Fruit fly (Drosophila melanogaster) whole organism, embryonic: ENCODE data around the gene Ythdc1.

Source experiments
- ATbp ChIP-seq: fragments of 200-800 bp; sonication (Bioruptor generic); optimal IDR thresholded peaks from 2 replicates; lab custom pipeline; 2017; ENCODE audit warnings: missing biosample characterization, mild to moderate bottlenecking, missing genetic modification characterization, missing genetic modification reagents
- CG10209 ChIP-seq: fragments of 200-800 bp; sonication (Bioruptor generic); optimal IDR thresholded peaks from 3 replicates; lab custom pipeline; 2017; ENCODE audit warnings: missing biosample characterization, mild to moderate bottlenecking, missing genetic modification characterization, missing genetic modification reagents
- CG1024 ChIP-seq: fragments of 200-800 bp; sonication (Bioruptor generic); IDR thresholded peaks from 2 replicates; pipeline ENCODE4 v1.3.6; 2022; ENCODE audit warnings: missing biosample characterization, missing genetic modification characterization
- CG10366 ChIP-seq: fragments of 200-800 bp; sonication (Bioruptor generic); IDR thresholded peaks from 2 replicates; pipeline ENCODE4 v1.3.6; 2022; ENCODE audit warnings: missing biosample characterization, missing genetic modification characterization
- CG10543 ChIP-seq: fragments of 200-800 bp; sonication (Bioruptor generic); optimal IDR thresholded peaks from 3 replicates; lab custom pipeline; 2017; ENCODE audit warnings: missing biosample characterization, mild to moderate bottlenecking, missing genetic modification characterization, moderate library complexity
- CG11398 ChIP-seq: fragments of 200-800 bp; sonication (Bioruptor generic); optimal IDR thresholded peaks from 2 replicates; lab custom pipeline; 2016; ENCODE audit warnings: missing biosample characterization, missing genetic modification characterization
- CG12942 ChIP-seq: fragments of 200-800 bp; sonication (Bioruptor generic); optimal IDR thresholded peaks from 3 replicates; lab custom pipeline; 2016; ENCODE audit warnings: missing biosample characterization, missing genetic modification characterization
- CG15696 ChIP-seq: fragments of 200-800 bp; sonication (Bioruptor generic); optimal IDR thresholded peaks from 2 replicates; lab custom pipeline; 2019; ENCODE audit warnings: missing biosample characterization, mild to moderate bottlenecking, missing genetic modification characterization, moderate library complexity
- CG16863 ChIP-seq: fragments of 200-800 bp; sonication (Bioruptor generic); optimal IDR thresholded peaks from 3 replicates; lab custom pipeline; 2016; ENCODE audit warnings: missing biosample characterization, missing genetic modification characterization
- CG17328 ChIP-seq: fragments of 200-800 bp; sonication (Bioruptor generic); IDR thresholded peaks from 2 replicates; pipeline ENCODE4 v1.3.6; 2022; ENCODE audit warnings: missing biosample characterization, missing genetic modification characterization
- CG17361 ChIP-seq: fragments of 200-800 bp; sonication (Bioruptor generic); IDR thresholded peaks from 3 replicates; pipeline ENCODE4 v1.3.6; 2022; ENCODE audit warnings: missing biosample characterization, missing genetic modification characterization
- CG17912 ChIP-seq: fragments of 200-800 bp; sonication (Bioruptor generic); optimal IDR thresholded peaks from 2 replicates; lab custom pipeline; 2018; ENCODE audit warnings: missing biosample characterization, mild to moderate bottlenecking, missing genetic modification characterization
- CG2199 ChIP-seq: fragments of 200-800 bp; sonication (Bioruptor generic); IDR thresholded peaks from 3 replicates; pipeline ENCODE4 v1.3.6; 2022; ENCODE audit warnings: missing biosample characterization, missing genetic modification characterization
- CG31224 ChIP-seq: fragments of 200-800 bp; sonication (Bioruptor generic); IDR thresholded peaks from 2 replicates; pipeline ENCODE4 v1.3.6; 2022; ENCODE audit warnings: missing biosample characterization, missing genetic modification characterization
- CG32767 ChIP-seq: fragments of 200-800 bp; sonication (Bioruptor generic); IDR thresholded peaks from 2 replicates; pipeline ENCODE4 v1.3.6; 2022; ENCODE audit warnings: missing biosample characterization, missing genetic modification characterization
- CG3407 ChIP-seq: fragments of 200-800 bp; sonication (Bioruptor generic); optimal IDR thresholded peaks from 2 replicates; lab custom pipeline; 2018; ENCODE audit warnings: missing biosample characterization, mild to moderate bottlenecking, missing genetic modification characterization
- CG3995 ChIP-seq: fragments of 200-800 bp; sonication (Bioruptor generic); optimal IDR thresholded peaks from 3 replicates; lab custom pipeline; 2016; ENCODE audit warnings: missing biosample characterization, missing genetic modification characterization
- CG4424 ChIP-seq: fragments of 200-800 bp; sonication (Bioruptor generic); optimal IDR thresholded peaks from 3 replicates; lab custom pipeline; 2016; ENCODE audit warnings: missing biosample characterization, missing genetic modification characterization
- CG5180 ChIP-seq: fragments of 200-800 bp; sonication (Bioruptor generic); optimal IDR thresholded peaks from 3 replicates; lab custom pipeline; 2017; ENCODE audit warnings: missing biosample characterization, missing genetic modification characterization, mild to moderate bottlenecking, moderate library complexity, missing genetic modification reagents
- CG6791 ChIP-seq: fragments of 200-800 bp; sonication (Bioruptor generic); IDR thresholded peaks from 3 replicates; pipeline ENCODE4 v1.3.6; 2022; ENCODE audit warnings: missing biosample characterization, missing genetic modification characterization; ENCODE audit not compliant: partially characterized antibody
- CG7963 ChIP-seq: fragments of 200-800 bp; sonication (Bioruptor generic); IDR thresholded peaks from 3 replicates; pipeline ENCODE4 v1.3.6; 2022; ENCODE audit warnings: missing biosample characterization, missing genetic modification characterization; ENCODE audit not compliant: partially characterized antibody
- CG8290 ChIP-seq, 3 experiments: fragments of 200-800 bp; sonication (Bioruptor generic); optimal IDR thresholded peaks; 2 replicates each; lab custom pipeline; 2016 to 2019; ENCODE audit warnings: missing biosample characterization in 3 of 3, missing genetic modification characterization in 3 of 3, mild to moderate bottlenecking in 2 of 3, moderate library complexity in 1 of 3
- CG9727 ChIP-seq: fragments of 200-800 bp; sonication (Bioruptor generic); optimal IDR thresholded peaks from 3 replicates; lab custom pipeline; 2017; ENCODE audit warnings: missing biosample characterization, mild to moderate bottlenecking, missing genetic modification characterization
- CG9932 ChIP-seq: fragments of 200-800 bp; sonication (Bioruptor generic); IDR thresholded peaks from 2 replicates; pipeline ENCODE4 v1.3.6; 2022; ENCODE audit warnings: missing biosample characterization, missing genetic modification characterization
- Dfd ChIP-seq, 2 experiments: fragments of >200 bp; optimal IDR thresholded peaks; 2 replicates each; lab custom pipeline; 2017; ENCODE audit warnings: missing biosample characterization in 2 of 2, missing genetic modification characterization in 2 of 2
- GATAe ChIP-seq: fragments of 200-800 bp; sonication (Bioruptor generic); conservative IDR thresholded peaks from 2 replicates; pipeline ENCODE4 v1.3.6; 2022; ENCODE audit warnings: missing biosample characterization, missing genetic modification characterization
- HLHmδ ChIP-seq: fragments of 200-800 bp; sonication (Bioruptor generic); optimal IDR thresholded peaks from 2 replicates; lab custom pipeline; 2018; ENCODE audit warnings: missing biosample characterization, mild to moderate bottlenecking, missing genetic modification characterization, moderate library complexity
- Hr3 ChIP-seq: fragments of 200-800 bp; sonication (Bioruptor generic); optimal IDR thresholded peaks from 3 replicates; lab custom pipeline; 2016; ENCODE audit warnings: missing biosample characterization, missing genetic modification characterization
- Med ChIP-seq: fragments of 200-800 bp; sonication (Bioruptor generic); peaks from one replicate; lab custom pipeline; 2016; ENCODE audit warnings: missing biosample characterization, missing genetic modification characterization, mild to moderate bottlenecking, inconsistent platforms, moderate library complexity
- NK7.1 ChIP-seq: fragments of 200-800 bp; sonication (Bioruptor generic); optimal IDR thresholded peaks from 3 replicates; lab custom pipeline; 2016; ENCODE audit warnings: missing biosample characterization, missing genetic modification characterization
- Nf-YA ChIP-seq: fragments of 200-800 bp; sonication (Bioruptor generic); IDR thresholded peaks from 2 replicates; pipeline ENCODE4 v1.3.6; 2022; ENCODE audit warnings: missing biosample characterization, missing genetic modification characterization
- Oli ChIP-seq: fragments of 200-800 bp; sonication (Bioruptor generic); optimal IDR thresholded peaks from 2 replicates; lab custom pipeline; 2018; ENCODE audit warnings: missing biosample characterization, mild to moderate bottlenecking, missing genetic modification characterization, moderate library complexity
- Rfx ChIP-seq: fragments of 200-800 bp; sonication (Bioruptor generic); IDR thresholded peaks from 2 replicates; pipeline ENCODE4 v1.3.6; 2022; ENCODE audit warnings: missing biosample characterization, missing genetic modification characterization
- Sin3A ChIP-seq: fragments of >200 bp; optimal IDR thresholded peaks from 2 replicates; lab custom pipeline; 2018
- Trl ChIP-seq, 3 experiments: fragments of >200 bp in 2 of 3; fragments of 200-800 bp in 1 of 3; sonication (Bioruptor generic) in 1 of 3; optimal IDR thresholded peaks; 2 replicates in 1 of 3; 3 replicates in 2 of 3; lab custom pipeline; 2016 to 2017; ENCODE audit warnings: missing biosample characterization in 1 of 3, missing genetic modification characterization in 1 of 3
- aop ChIP-seq: fragments of 200-800 bp; sonication (Bioruptor generic); IDR thresholded peaks from 2 replicates; pipeline ENCODE4 v1.3.6; 2022; ENCODE audit warnings: missing biosample characterization, missing genetic modification characterization
- cad ChIP-seq: fragments of >200 bp; optimal IDR thresholded peaks from 2 replicates; lab custom pipeline; 2017; ENCODE audit warnings: missing biosample characterization, missing genetic modification characterization
- chif ChIP-seq, 2 experiments: fragments of 200-800 bp; sonication (Bioruptor generic); optimal IDR thresholded peaks; 3 replicates each; lab custom pipeline; 2016; ENCODE audit warnings: missing biosample characterization in 2 of 2, missing genetic modification characterization in 2 of 2
- gce ChIP-seq: fragments of 200-800 bp; sonication (Bioruptor generic); IDR thresholded peaks from 3 replicates; pipeline ENCODE4 v1.3.6; 2022; ENCODE audit warnings: missing biosample characterization, missing genetic modification characterization
- gem ChIP-seq: fragments of 200-800 bp; sonication (Bioruptor generic); optimal IDR thresholded peaks from 2 replicates; lab custom pipeline; 2019; ENCODE audit warnings: missing biosample characterization, mild to moderate bottlenecking, missing genetic modification characterization, moderate library complexity
- gt ChIP-seq: fragments of 200-800 bp; sonication (Bioruptor generic); IDR thresholded peaks from 2 replicates; pipeline ENCODE4 v1.3.6; 2022; ENCODE audit warnings: missing biosample characterization, missing genetic modification characterization
- jigr1 ChIP-seq: fragments of 200-800 bp; sonication (Bioruptor generic); IDR thresholded peaks from 3 replicates; pipeline ENCODE4 v1.3.6; 2022; ENCODE audit warnings: missing biosample characterization, missing genetic modification characterization
- jing ChIP-seq: fragments of 200-800 bp; sonication (Bioruptor generic); optimal IDR thresholded peaks from 2 replicates; lab custom pipeline; 2018; ENCODE audit warnings: missing biosample characterization, mild to moderate bottlenecking, missing genetic modification characterization
- pfk ChIP-seq: fragments of 200-800 bp; sonication (Bioruptor generic); optimal IDR thresholded peaks from 2 replicates; lab custom pipeline; 2018; ENCODE audit warnings: missing biosample characterization, mild to moderate bottlenecking, missing genetic modification characterization, moderate library complexity
- pho ChIP-seq: fragments of 200-800 bp; sonication (Bioruptor generic); optimal IDR thresholded peaks from 2 replicates; lab custom pipeline; 2016; ENCODE audit warnings: missing biosample characterization, missing genetic modification characterization
- pzg ChIP-seq: fragments of 200-800 bp; sonication (Bioruptor generic); optimal IDR thresholded peaks from 3 replicates; lab custom pipeline; 2018; ENCODE audit warnings: missing biosample characterization, mild to moderate bottlenecking, missing genetic modification characterization, moderate library complexity
- schlank ChIP-seq: fragments of 200-800 bp; sonication (Bioruptor generic); optimal IDR thresholded peaks from 2 replicates; lab custom pipeline; 2018; ENCODE audit warnings: missing biosample characterization, mild to moderate bottlenecking, missing genetic modification characterization
- scrt ChIP-seq: fragments of 200-800 bp; sonication (Bioruptor generic); optimal IDR thresholded peaks from 2 replicates; lab custom pipeline; 2018; ENCODE audit warnings: missing biosample characterization, mild to moderate bottlenecking, missing genetic modification characterization, moderate library complexity
- sd ChIP-seq: fragments of 200-800 bp; sonication (Bioruptor generic); optimal IDR thresholded peaks from 3 replicates; lab custom pipeline; 2018; ENCODE audit warnings: missing biosample characterization, mild to moderate bottlenecking, missing genetic modification characterization, moderate library complexity
- so ChIP-seq: fragments of 200-800 bp; sonication (Bioruptor generic); IDR thresholded peaks from 3 replicates; pipeline ENCODE4 v1.3.6; 2022; ENCODE audit warnings: missing biosample characterization, missing genetic modification characterization

The Ythdc1 gene

dm6 chr3L:3390525-3390924 is 16.6 kb upstream of the Ythdc1 start (continued):
- peak; percentile 45 for TF ChIP-seq HLHmδ (GFP tag; lab: Kevin White, UChicago)
- TF ChIP-seq CG9727 = peak; percentile 23
- no peak for TF ChIP-seq CG15696 (tag; lab: Kevin White, UChicago)
- no peak for TF ChIP-seq Hr3 (GFP tag; lab: Kevin White, UChicago)
- TF ChIP-seq scrt (GFP tag; lab: Kevin White, UChicago) = no peak
- TF ChIP-seq cad (GFP tag; lab: Kevin White, UChicago) = no peak
- TF ChIP-seq CG17328 (GFP tag; lab: Robert Waterston, UW) = peak; percentile 46; the same call in 1 of the 2 replicates
- peak; percentile 31; the same call in 1 of the 3 replicates for TF ChIP-seq so
- TF ChIP-seq CG12942 (GFP tag; lab: Kevin White, UChicago) = no peak
- TF ChIP-seq ATbp (GFP tag; lab: Kevin White, UChicago) = peak; percentile 40
- TF ChIP-seq CG7963 = no peak
- TF ChIP-seq gt (GFP tag; lab: Robert Waterston, UW) = no peak
- peak; percentile 24 for TF ChIP-seq CG10209 (GFP tag; lab: Kevin White, UChicago)
- 0 out of 3 replicates have a peak, but pooled peaks have one; percentile 46 for TF ChIP-seq gce (GFP tag; lab: Robert Waterston, UW)
- no peak for TF ChIP-seq CG4424 (GFP tag; lab: Kevin White, UChicago)
- peak; percentile 13 for TF ChIP-seq CG5180 (GFP tag; lab: Kevin White, UChicago)
- TF ChIP-seq Dfd (GFP tag; optimal IDR thresholded peaks at IDR 0.05; lab: Kevin White, UChicago) = no peak
- no peak for TF ChIP-seq GATAe (GFP tag; lab: Robert Waterston, UW)
- no peak for TF ChIP-seq aop (GFP tag; lab: Robert Waterston, UW)
- TF ChIP-seq CG32767 (GFP tag; lab: Robert Waterston, UW) = peak; percentile 40; the same call in 1 of the 2 replicates
- no peak for TF ChIP-seq CG8290 (GFP tag; optimal IDR thresholded peaks at IDR 0.05; lab: Kevin White, UChicago)
- peak in 1 of 2 experiments; percentile 44 for TF ChIP-seq CG8290 (tag; optimal IDR thresholded peaks at IDR 0.05; lab: Kevin White, UChicago)
- no peak for TF ChIP-seq jing (GFP tag; lab: Kevin White, UChicago)
- TF ChIP-seq Trl (optimal IDR thresholded peaks at IDR 0.05; lab: Kevin White, UChicago) = no peak
- TF ChIP-seq Trl (GFP tag; optimal IDR thresholded peaks at IDR 0.05; lab: Kevin White, UChicago) = no peak
- peak; percentile 1 for TF ChIP-seq CG17912 (GFP tag; lab: Kevin White, UChicago)
- no peak for TF ChIP-seq pfk (GFP tag; lab: Kevin White, UChicago)
- TF ChIP-seq gem = peak; percentile 18
- TF ChIP-seq CG10366 (GFP tag; lab: Robert Waterston, UW) = no peak
- no peak for TF ChIP-seq CG3995 (GFP tag; lab: Kevin White, UChicago)
- no peak for TF ChIP-seq Sin3A (lab: Kevin White, UChicago)
- TF ChIP-seq sd (tag; lab: Kevin White, UChicago) = peak; percentile 5
- no peak for TF ChIP-seq schlank
- TF ChIP-seq chif (GFP tag; optimal IDR thresholded peaks at IDR 0.05; lab: Kevin White, UChicago) = no peak
- TF ChIP-seq CG11398 (GFP tag; lab: Kevin White, UChicago) = peak; percentile 5
- TF ChIP-seq CG10543 (GFP tag; lab: Kevin White, UChicago) = peak; percentile 46
- TF ChIP-seq Oli (tag; lab: Kevin White, UChicago) = no peak
- TF ChIP-seq CG9932 (GFP tag; lab: Robert Waterston, UW) = peak; percentile 19; the same call in 1 of the 2 replicates
- no peak for TF ChIP-seq CG6791 (GFP tag; lab: Robert Waterston, UW)
- no peak for TF ChIP-seq CG2199 (GFP tag; lab: Robert Waterston, UW)
- TF ChIP-seq pho = peak; percentile 10
- no peak for TF ChIP-seq CG1024
- peak; percentile 83 for TF ChIP-seq Med (GFP tag; lab: Kevin White, UChicago)
- 0 out of 2 replicates have a peak, but pooled peaks have one; percentile 30 for TF ChIP-seq Nf-YA (GFP tag; lab: Robert Waterston, UW)
- TF ChIP-seq jigr1 = no peak
- no peak for TF ChIP-seq CG31224 (GFP tag; lab: Robert Waterston, UW)
- TF ChIP-seq pzg (GFP tag; lab: Kevin White, UChicago) = no peak
- TF ChIP-seq CG17361 (GFP tag; lab: Robert Waterston, UW) = no peak
- TF ChIP-seq Rfx (GFP tag; lab: Robert Waterston, UW) = 0 out of 2 replicates have a peak, but pooled peaks have one; percentile 17
- TF ChIP-seq CG16863 (GFP tag; lab: Kevin White, UChicago) = no peak
- peak; percentile 10 for TF ChIP-seq CG3407
- TF ChIP-seq NK7.1 (GFP tag; lab: Kevin White, UChicago) = no peak
